Worm (Caenorhabditis elegans) whole organism, L1 larva: ENCODE data around the gene dlst-1.

ENCODE experiments used
- blmp-1 ChIP-seq: fragments of 150-350 bp; optimal IDR thresholded peaks from 2 replicates; lab custom pipeline; 2014; ENCODE audit warnings: missing biosample characterization, missing genetic modification characterization
- dpl-1 ChIP-seq, 3 experiments: fragments of 150-350 bp in 2 of 3; sonication (generic microtip) in 1 of 3; optimal IDR thresholded peaks; 2 replicates each; lab custom pipeline; 2014 to 2017; ENCODE audit warnings: missing biosample characterization in 3 of 3, missing genetic modification characterization in 3 of 3, missing genetic modification reagents in 3 of 3
- nhr-11 ChIP-seq: fragments of 150-350 bp; optimal IDR thresholded peaks from 2 replicates; lab custom pipeline; 2014; ENCODE audit warnings: missing biosample characterization, missing genetic modification characterization
- nhr-237 ChIP-seq: fragments of 150-350 bp; optimal IDR thresholded peaks from 2 replicates; lab custom pipeline; 2014; ENCODE audit warnings: missing biosample characterization, missing genetic modification characterization
- tbx-2 ChIP-seq: sonication (generic microtip); optimal IDR thresholded peaks from 2 replicates; lab custom pipeline; 2016; ENCODE audit warnings: missing genetic modification characterization, missing compliant biosample characterization
- ztf-11 ChIP-seq, 2 experiments: sonication (generic microtip); optimal IDR thresholded peaks; 2 replicates each; lab custom pipeline; 2016 to 2017; ENCODE audit warnings: missing genetic modification characterization in 2 of 2, missing biosample characterization in 1 of 2, missing compliant biosample characterization in 1 of 2

DNA sequence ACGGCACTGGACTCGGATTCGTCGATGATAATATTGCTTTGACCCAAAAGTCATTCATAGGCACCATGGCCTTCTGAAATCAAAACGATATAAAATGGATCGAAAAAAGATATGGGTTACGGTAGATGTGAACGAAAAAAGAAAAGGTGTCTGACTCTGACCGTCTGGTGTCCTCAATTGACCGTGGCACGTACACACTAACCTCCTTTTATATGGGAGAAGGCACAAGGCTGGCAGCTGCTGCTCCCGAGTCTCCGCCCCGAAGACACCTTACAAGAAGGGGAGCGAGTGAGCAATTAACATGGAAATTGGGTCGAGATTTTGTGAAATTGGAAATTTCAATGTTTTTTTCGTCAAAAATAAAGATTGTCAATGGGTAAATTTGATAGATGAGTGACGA is 27.4 kb downstream of the dlst-1 start, which contains the start of gene egl-46:
- TF ChIP-seq nhr-237 (tag; lab: Kevin White, UChicago), result no peak
- no peak for TF ChIP-seq ztf-11 (tag; optimal IDR thresholded peaks at IDR 0.05; lab: Kevin White, UChicago)
- TF ChIP-seq tbx-2 (tag; lab: Kevin White, UChicago), result no peak
- TF ChIP-seq blmp-1 (tag; lab: Kevin White, UChicago), result no peak
- TF ChIP-seq nhr-11 (tag; lab: Kevin White, UChicago), result no peak
- no peak for TF ChIP-seq dpl-1 (GFP tag; optimal IDR thresholded peaks at IDR 0.05; lab: Kevin White, UChicago)
